Fruit fly (Drosophila melanogaster) whole organism, wandering third instar larva: ENCODE results near the gene CG18530.

Experiments used
- CG9705 ChIP-seq: fragments of 200-800 bp; sonication (Bioruptor generic); optimal IDR thresholded peaks from 2 replicates; lab custom pipeline; 2018; ENCODE audit warnings: missing biosample characterization, mild to moderate bottlenecking, missing genetic modification characterization
- Myc ChIP-seq: fragments of >200 bp; optimal IDR thresholded peaks from 2 replicates; lab custom pipeline; 2017
- sage ChIP-seq: fragments of 200-800 bp; sonication (Bioruptor generic); optimal IDR thresholded peaks from 2 replicates; lab custom pipeline; 2016; ENCODE audit warnings: missing biosample characterization, mild to moderate bottlenecking, missing genetic modification characterization

DNA sequence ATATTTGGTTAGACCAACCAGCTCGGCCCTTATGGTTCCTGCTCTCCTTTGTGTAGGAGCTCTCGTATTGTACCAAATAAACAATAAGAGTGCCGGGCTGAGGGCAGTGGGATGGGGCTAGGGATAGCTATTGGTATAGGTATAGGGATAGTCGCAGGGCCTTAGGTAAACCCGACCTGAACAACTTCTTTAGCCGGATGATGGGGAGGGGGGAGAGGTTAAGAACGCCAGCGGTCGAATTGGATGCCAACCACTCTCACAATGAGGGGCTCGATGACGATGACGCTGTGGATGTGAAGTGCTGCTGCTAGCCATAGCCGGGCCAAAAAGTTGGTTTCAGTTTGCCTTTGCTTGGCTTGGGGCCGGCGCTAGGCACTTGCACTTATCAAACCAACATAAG is 14.2 kb downstream of the CG18530 start:
- TF ChIP-seq Myc (lab: Kevin White, UChicago) (no peak), CG9705 (GFP tag; lab: Kevin White, UChicago) (no peak), sage (GFP tag; lab: Kevin White, UChicago) (no peak)
